Worm (Caenorhabditis elegans) whole organism, L4/young adult: ENCODE data around the gene T05B9.2.

ENCODE experiments used
- W03F9.2 ChIP-seq: fragments of 150-350 bp; optimal IDR thresholded peaks from 2 replicates; lab custom pipeline; 2014; ENCODE audit warnings: missing biosample characterization, missing genetic modification characterization
- him-1 ChIP-seq: sonication (generic microtip); optimal IDR thresholded peaks from 2 replicates; lab custom pipeline; 2016; ENCODE audit warnings: missing genotype, missing genetic modification reagents, missing genetic modification characterization, missing compliant biosample characterization

DNA sequence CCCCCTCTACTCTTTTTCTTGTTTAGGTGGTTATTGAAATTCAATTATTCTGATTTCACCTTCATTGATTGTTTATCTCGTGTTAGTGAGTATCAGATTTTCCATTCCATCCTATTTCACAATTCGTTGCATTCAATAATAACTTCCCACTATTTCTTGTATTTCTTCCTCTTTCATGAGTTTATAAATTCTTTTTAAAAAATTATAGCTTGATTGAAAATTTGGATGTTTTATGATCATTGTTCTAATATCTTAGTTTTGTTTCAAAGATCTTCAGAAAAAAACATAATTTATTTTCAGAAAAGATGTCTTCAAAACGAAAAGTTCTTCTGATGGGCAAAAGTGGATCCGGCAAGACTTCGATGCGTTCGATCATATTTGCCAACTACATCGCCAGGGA, 45.4 kb downstream of the T05B9.2 start, which contains the start of gene raga-1:
- TF ChIP-seq W03F9.2 (no peak), him-1 (tag; lab: Kevin White, UChicago) (no peak)
